Worm (Caenorhabditis elegans): Measurements from ENCODE around the gene Y38E10A.3.

- no peak for TF ChIP-seq tbx-2 (tag; optimal IDR thresholded peaks at IDR 0.05)
- no peak for TF ChIP-seq ceh-45 (GFP tag; IDR thresholded peaks at IDR 0.05)
- TF ChIP-seq fkh-10 (GFP tag; optimal IDR thresholded peaks at IDR 0.05), result no peak
- TF ChIP-seq ceh-2 (tag; optimal IDR thresholded peaks at IDR 0.05), result no peak
Measured at ce11 chrII:12535297-12535803, 39.2 kb downstream of the Y38E10A.3 start, which contains the start of gene nimk-1.
